Fruit fly (Drosophila melanogaster) whole organism, prepupa: ENCODE measurements around the gene CG10877.

ENCODE experiments used
- CG10669 ChIP-seq: fragments of 200-800 bp; sonication (Bioruptor generic); optimal IDR thresholded peaks from 3 replicates; lab custom pipeline; 2018; ENCODE audit warnings: missing biosample characterization, mild to moderate bottlenecking, missing genetic modification characterization, moderate library complexity
- CG11294 ChIP-seq: fragments of 200-800 bp; sonication (Bioruptor generic); IDR thresholded peaks from 2 replicates; pipeline ENCODE4 v1.3.6; 2022; ENCODE audit warnings: missing biosample characterization, missing genetic modification characterization
- CG11902 ChIP-seq: fragments of 200-800 bp; sonication (Bioruptor generic); optimal IDR thresholded peaks from 3 replicates; lab custom pipeline; 2016; ENCODE audit warnings: missing biosample characterization, missing genetic modification characterization
- CG4318 ChIP-seq: fragments of 200-800 bp; sonication (Bioruptor generic); optimal IDR thresholded peaks from 3 replicates; lab custom pipeline; 2017; ENCODE audit warnings: missing biosample characterization, mild to moderate bottlenecking, missing genetic modification characterization
- CG6854 ChIP-seq: fragments of 200-800 bp; sonication (Bioruptor generic); optimal IDR thresholded peaks from 2 replicates; lab custom pipeline; 2017; ENCODE audit warnings: missing biosample characterization, mild to moderate bottlenecking, missing genetic modification characterization
- Eip78C ChIP-seq: fragments of 200-800 bp; sonication (Bioruptor generic); peaks from one replicate; lab custom pipeline; 2016; ENCODE audit warnings: missing biosample characterization, missing genetic modification characterization
- Ets21C ChIP-seq: fragments of 200-800 bp; sonication (Bioruptor generic); optimal IDR thresholded peaks from 3 replicates; lab custom pipeline; 2016; ENCODE audit warnings: missing biosample characterization, missing genetic modification characterization
- Ets96B ChIP-seq: fragments of 200-800 bp; optimal IDR thresholded peaks from 2 replicates; lab custom pipeline; 2019; ENCODE audit warnings: missing biosample characterization, mild to moderate bottlenecking, missing genetic modification characterization, moderate library complexity
- Hr39 ChIP-seq: fragments of 200-800 bp; sonication (Bioruptor generic); optimal IDR thresholded peaks from 2 replicates; lab custom pipeline; 2016; ENCODE audit warnings: missing biosample characterization, missing genetic modification characterization
- Sox102F ChIP-seq: fragments of 200-800 bp; sonication (Bioruptor generic); optimal IDR thresholded peaks from 2 replicates; lab custom pipeline; 2016; ENCODE audit warnings: missing biosample characterization, mild to moderate bottlenecking, missing genetic modification characterization
- fd59A ChIP-seq: fragments of 200-800 bp; sonication (Bioruptor generic); optimal IDR thresholded peaks from 2 replicates; lab custom pipeline; 2017; ENCODE audit warnings: missing biosample characterization, mild to moderate bottlenecking, missing genetic modification characterization, missing genetic modification reagents

dm6 chr3R:20597407-20598325, 33.8 kb upstream of the CG10877 start:
- TF ChIP-seq CG10669 (no peak), Eip78C (peak; percentile 28), Ets96B (tag; lab: Kevin White, UChicago) (no peak), CG6854 (GFP tag; lab: Kevin White, UChicago) (no peak), CG11902 (no peak), CG4318 (GFP tag; lab: Kevin White, UChicago) (no peak), Hr39 (GFP tag; lab: Kevin White, UChicago) (no peak), Sox102F (no peak), Ets21C (no peak), fd59A (GFP tag; lab: Kevin White, UChicago) (no peak), CG11294 (no peak)
